Worm (Caenorhabditis elegans): Measurements from ENCODE around the gene F46C8.8.

DNA sequence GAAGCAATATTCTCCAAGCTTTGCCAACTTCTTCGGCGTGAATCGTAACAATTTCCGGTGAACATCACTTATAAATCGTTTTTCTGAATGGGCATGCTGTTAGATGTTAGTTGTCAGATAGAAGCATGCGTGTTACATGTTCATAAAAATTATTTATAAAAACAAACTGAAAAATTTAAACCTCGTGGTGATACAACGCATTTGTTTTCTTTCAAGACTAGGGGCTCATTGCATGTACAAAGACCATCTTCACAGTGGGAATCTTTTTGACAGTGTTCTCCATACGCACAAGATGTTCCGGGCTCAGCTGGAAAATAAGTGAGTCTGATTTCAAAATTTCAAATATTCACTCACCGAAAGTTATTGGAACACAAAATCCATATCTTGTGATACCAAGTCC, 41.5 kb downstream of the F46C8.8 start:
- TF ChIP-seq scrt-1 (GFP tag; IDR thresholded peaks at IDR 0.05) (no peak), ama-1 (optimal IDR thresholded peaks at IDR 0.05) (no peak), F13C5.2 (tag; optimal IDR thresholded peaks at IDR 0.05) (no peak), ceh-13 (GFP tag; optimal IDR thresholded peaks at IDR 0.05) (no peak), flt-1 (GFP tag; IDR thresholded peaks at IDR 0.05) (no peak), tra-4 (tag; optimal IDR thresholded peaks at IDR 0.05) (no peak), aly-1 (tag; optimal IDR thresholded peaks at IDR 0.05) (no peak), pes-1 (GFP tag; IDR thresholded peaks at IDR 0.05) (no peak), B0310.2 (tag; optimal IDR thresholded peaks at IDR 0.05) (no peak), ets-7 (tag; optimal IDR thresholded peaks at IDR 0.05) (no peak), ceh-36 (tag; optimal IDR thresholded peaks at IDR 0.05) (no peak), tbx-11 (GFP tag; IDR thresholded peaks at IDR 0.05) (no peak)
